Fruit fly (Drosophila melanogaster) whole organism, embryonic: ENCODE measurements around the gene CG14965.

ENCODE experiments used
- Abd-B ChIP-seq: fragments of 200-800 bp; sonication (Bioruptor generic); optimal IDR thresholded peaks from 2 replicates; lab custom pipeline; 2018; ENCODE audit warnings: missing biosample characterization, mild to moderate bottlenecking, missing genetic modification characterization, moderate library complexity
- Asciz ChIP-seq: fragments of 200-800 bp; sonication (Bioruptor generic); optimal IDR thresholded peaks from 2 replicates; lab custom pipeline; 2017; ENCODE audit warnings: missing biosample characterization, mild to moderate bottlenecking, missing genetic modification characterization, missing genetic modification reagents
- CG10147 ChIP-seq: fragments of 200-800 bp; sonication (Bioruptor generic); optimal IDR thresholded peaks from 2 replicates; lab custom pipeline; 2019; ENCODE audit warnings: missing biosample characterization, mild to moderate bottlenecking, missing genetic modification characterization, moderate library complexity
- CG10274 ChIP-seq: fragments of 200-800 bp; sonication (Bioruptor generic); optimal IDR thresholded peaks from 3 replicates; lab custom pipeline; 2017; ENCODE audit warnings: missing biosample characterization, mild to moderate bottlenecking, missing genetic modification characterization
- CG10654 ChIP-seq: fragments of 200-800 bp; sonication (Bioruptor generic); optimal IDR thresholded peaks from 2 replicates; lab custom pipeline; 2016; ENCODE audit warnings: missing biosample characterization, missing genetic modification characterization
- CG10979 ChIP-seq: fragments of 200-800 bp; sonication (Bioruptor generic); optimal IDR thresholded peaks from 2 replicates; lab custom pipeline; 2018; ENCODE audit warnings: missing biosample characterization, mild to moderate bottlenecking, missing genetic modification characterization, moderate library complexity
- CG11504 ChIP-seq: fragments of 200-800 bp; sonication (Bioruptor generic); optimal IDR thresholded peaks from 3 replicates; lab custom pipeline; 2019; ENCODE audit warnings: missing biosample characterization, mild to moderate bottlenecking, missing genetic modification characterization, moderate library complexity
- CG12769 ChIP-seq: fragments of 200-800 bp; sonication (Bioruptor generic); optimal IDR thresholded peaks from 2 replicates; lab custom pipeline; 2019; ENCODE audit warnings: missing biosample characterization, mild to moderate bottlenecking, missing genetic modification characterization, moderate library complexity
- CG13287 ChIP-seq: fragments of 200-800 bp; sonication (Bioruptor generic); IDR thresholded peaks from 2 replicates; pipeline ENCODE4 v1.3.6; 2022; ENCODE audit warnings: missing biosample characterization, missing genetic modification characterization; ENCODE audit not compliant: partially characterized antibody
- CG14050 ChIP-seq: fragments of 200-800 bp; sonication (Bioruptor generic); IDR thresholded peaks from 3 replicates; pipeline ENCODE4 v1.3.6; 2022; ENCODE audit warnings: missing biosample characterization, missing genetic modification characterization
- CG15479 ChIP-seq: fragments of 200-800 bp; sonication (Bioruptor generic); optimal IDR thresholded peaks from 3 replicates; lab custom pipeline; 2019; ENCODE audit warnings: missing biosample characterization, mild to moderate bottlenecking, missing genetic modification characterization, moderate library complexity
- CG1602 ChIP-seq: fragments of 200-800 bp; sonication (Bioruptor generic); optimal IDR thresholded peaks from 3 replicates; lab custom pipeline; 2016; ENCODE audit warnings: missing biosample characterization, missing genetic modification characterization
- CG16863 ChIP-seq: fragments of 200-800 bp; sonication (Bioruptor generic); optimal IDR thresholded peaks from 3 replicates; lab custom pipeline; 2016; ENCODE audit warnings: missing biosample characterization, missing genetic modification characterization
- CG18619 ChIP-seq: fragments of 200-800 bp; sonication (Bioruptor generic); optimal IDR thresholded peaks from 3 replicates; lab custom pipeline; 2017; ENCODE audit warnings: missing biosample characterization, mild to moderate bottlenecking, missing genetic modification characterization
- CG3163 ChIP-seq: fragments of 200-800 bp; sonication (Bioruptor generic); optimal IDR thresholded peaks from 3 replicates; lab custom pipeline; 2016; ENCODE audit warnings: missing biosample characterization, missing genetic modification characterization
- CG34422 ChIP-seq: fragments of 200-800 bp; sonication (Bioruptor generic); IDR thresholded peaks from 3 replicates; pipeline ENCODE4 v1.3.6; 2022; ENCODE audit warnings: missing biosample characterization, missing genetic modification characterization
- CG5245 ChIP-seq: fragments of 200-800 bp; sonication (Bioruptor generic); optimal IDR thresholded peaks from 3 replicates; lab custom pipeline; 2016; ENCODE audit warnings: missing biosample characterization, missing genetic modification characterization
- CG6854 ChIP-seq: fragments of 200-800 bp; sonication (Bioruptor generic); optimal IDR thresholded peaks from 3 replicates; lab custom pipeline; 2017; ENCODE audit warnings: missing biosample characterization, mild to moderate bottlenecking, missing genetic modification characterization
- CG7745 ChIP-seq: fragments of 200-800 bp; sonication (Bioruptor generic); optimal IDR thresholded peaks from 2 replicates; lab custom pipeline; 2018; ENCODE audit warnings: missing biosample characterization, mild to moderate bottlenecking, missing genetic modification characterization, moderate library complexity
- CG8388 ChIP-seq: fragments of 200-800 bp; sonication (Bioruptor generic); optimal IDR thresholded peaks from 2 replicates; lab custom pipeline; 2019; ENCODE audit warnings: missing biosample characterization, mild to moderate bottlenecking, missing genetic modification characterization, moderate library complexity
- CG9817 ChIP-seq: fragments of 200-800 bp; sonication (Bioruptor generic); optimal IDR thresholded peaks from 2 replicates; lab custom pipeline; 2018; ENCODE audit warnings: missing biosample characterization, mild to moderate bottlenecking, missing genetic modification characterization, moderate library complexity
- CHES-1-like ChIP-seq: fragments of 200-800 bp; sonication (Bioruptor generic); optimal IDR thresholded peaks from 2 replicates; lab custom pipeline; 2016; ENCODE audit warnings: missing biosample characterization, missing genetic modification characterization
- CrebB ChIP-seq: fragments of 200-800 bp; sonication (Bioruptor generic); optimal IDR thresholded peaks from 3 replicates; lab custom pipeline; 2018; ENCODE audit warnings: missing biosample characterization, mild to moderate bottlenecking, missing genetic modification characterization
- Deaf1 ChIP-seq: fragments of 200-800 bp; optimal IDR thresholded peaks from 3 replicates; lab custom pipeline; 2019; ENCODE audit warnings: missing biosample characterization, mild to moderate bottlenecking, missing genetic modification characterization, moderate library complexity
- Dll ChIP-seq: fragments of 200-800 bp; sonication (Bioruptor generic); IDR thresholded peaks from 4 replicates; pipeline ENCODE4 v1.3.6; 2022; ENCODE audit warnings: missing biosample characterization, missing genetic modification characterization; ENCODE audit not compliant: partially characterized antibody
- ERR ChIP-seq: fragments of 200-800 bp; sonication (Bioruptor generic); optimal IDR thresholded peaks from 2 replicates; lab custom pipeline; 2016; ENCODE audit warnings: missing biosample characterization, missing genetic modification characterization
- Fer1 ChIP-seq: fragments of 200-800 bp; sonication (Bioruptor generic); optimal IDR thresholded peaks from 2 replicates; lab custom pipeline; 2017; ENCODE audit warnings: missing biosample characterization, mild to moderate bottlenecking, missing genetic modification characterization
- Lhr ChIP-seq: fragments of 200-800 bp; sonication (Bioruptor generic); optimal IDR thresholded peaks from 3 replicates; lab custom pipeline; 2017; ENCODE audit warnings: mild to moderate bottlenecking, missing biosample characterization, missing genetic modification reagents, missing genetic modification characterization
- Myb ChIP-seq: fragments of 200-800 bp; sonication (Bioruptor generic); optimal IDR thresholded peaks from 2 replicates; lab custom pipeline; 2016; ENCODE audit warnings: missing biosample characterization, missing genetic modification characterization
- NC2α ChIP-seq: fragments of 200-800 bp; sonication (Bioruptor generic); optimal IDR thresholded peaks from 2 replicates; lab custom pipeline; 2016; ENCODE audit warnings: missing biosample characterization, missing genetic modification characterization
- NK7.1 ChIP-seq: fragments of 200-800 bp; sonication (Bioruptor generic); optimal IDR thresholded peaks from 3 replicates; lab custom pipeline; 2016; ENCODE audit warnings: missing biosample characterization, missing genetic modification characterization
- Poxn ChIP-seq: fragments of 200-800 bp; sonication (Bioruptor generic); IDR thresholded peaks from 2 replicates; pipeline ENCODE4 v1.3.6; 2022; ENCODE audit warnings: missing biosample characterization, missing genetic modification characterization
- Sox100B ChIP-seq: fragments of 200-800 bp; sonication (Bioruptor generic); optimal IDR thresholded peaks from 3 replicates; lab custom pipeline; 2018; ENCODE audit warnings: missing biosample characterization, mild to moderate bottlenecking, missing genetic modification characterization
- Sry-β ChIP-seq: fragments of 200-800 bp; sonication (Bioruptor generic); optimal IDR thresholded peaks from 2 replicates; lab custom pipeline; 2018; ENCODE audit warnings: missing biosample characterization, mild to moderate bottlenecking, missing genetic modification characterization, moderate library complexity
- TFAM ChIP-seq: fragments of 200-800 bp; sonication (Bioruptor generic); optimal IDR thresholded peaks from 2 replicates; lab custom pipeline; 2017; ENCODE audit warnings: missing biosample characterization, missing genetic modification characterization, inconsistent platforms
- ase ChIP-seq: fragments of 200-800 bp; sonication (Bioruptor generic); IDR thresholded peaks from 3 replicates; pipeline ENCODE4 v1.3.6; 2022; ENCODE audit warnings: missing biosample characterization, missing genetic modification characterization
- cato ChIP-seq: fragments of 200-800 bp; sonication (Bioruptor generic); optimal IDR thresholded peaks from 2 replicates; lab custom pipeline; 2016; ENCODE audit warnings: missing biosample characterization, missing genetic modification characterization, borderline replicate concordance
- chinmo ChIP-seq: fragments of 200-800 bp; sonication (Bioruptor generic); IDR thresholded peaks from 4 replicates; pipeline ENCODE4 v1.3.6; 2022; ENCODE audit warnings: missing biosample characterization, missing genetic modification characterization; ENCODE audit not compliant: partially characterized antibody
- ftz-f1 ChIP-seq: fragments of 200-800 bp; sonication (Bioruptor generic); optimal IDR thresholded peaks from 2 replicates; lab custom pipeline; 2016; ENCODE audit warnings: missing biosample characterization, missing genetic modification characterization
- gsb ChIP-seq: fragments of 200-800 bp; sonication (Bioruptor generic); IDR thresholded peaks from 2 replicates; pipeline ENCODE4 v1.3.6; 2022; ENCODE audit warnings: missing biosample characterization, missing genetic modification characterization
- hth ChIP-seq: fragments of >200 bp; optimal IDR thresholded peaks from 2 replicates; lab custom pipeline; 2017; ENCODE audit warnings: inconsistent platforms
- insv ChIP-seq, 2 experiments: fragments of 200-800 bp; sonication (Bioruptor generic); optimal IDR thresholded peaks; 3 replicates each; lab custom pipeline; 2016 to 2018; ENCODE audit warnings: missing biosample characterization in 2 of 2, missing genetic modification characterization in 2 of 2
- lola ChIP-seq, 3 experiments: fragments of >200 bp in 2 of 3; fragments of 200-800 bp in 1 of 3; sonication (Bioruptor generic) in 1 of 3; optimal IDR thresholded peaks; 2 replicates each; lab custom pipeline; 2017 to 2019; ENCODE audit warnings: missing biosample characterization in 3 of 3, missing genetic modification characterization in 3 of 3, mild to moderate bottlenecking in 1 of 3, moderate library complexity in 1 of 3
- pita ChIP-seq: fragments of 200-800 bp; sonication (Bioruptor generic); optimal IDR thresholded peaks from 2 replicates; lab custom pipeline; 2017; ENCODE audit warnings: missing biosample characterization, mild to moderate bottlenecking, missing genetic modification characterization
- schlank ChIP-seq: fragments of 200-800 bp; sonication (Bioruptor generic); optimal IDR thresholded peaks from 2 replicates; lab custom pipeline; 2018; ENCODE audit warnings: missing biosample characterization, mild to moderate bottlenecking, missing genetic modification characterization
- sd ChIP-seq: fragments of 200-800 bp; sonication (Bioruptor generic); optimal IDR thresholded peaks from 3 replicates; lab custom pipeline; 2018; ENCODE audit warnings: missing biosample characterization, mild to moderate bottlenecking, missing genetic modification characterization, moderate library complexity
- sim ChIP-seq: fragments of 200-800 bp; sonication (Bioruptor generic); IDR thresholded peaks from 2 replicates; pipeline ENCODE4 v1.3.6; 2022; ENCODE audit warnings: missing biosample characterization, missing genetic modification characterization
- sqz ChIP-seq: fragments of 200-800 bp; sonication (Bioruptor generic); optimal IDR thresholded peaks from 3 replicates; lab custom pipeline; 2018; ENCODE audit warnings: missing biosample characterization, mild to moderate bottlenecking, missing genetic modification characterization
- tgo ChIP-seq: fragments of 200-800 bp; sonication (Bioruptor generic); IDR thresholded peaks from 3 replicates; pipeline ENCODE4 v1.3.6; 2022; ENCODE audit warnings: missing biosample characterization, missing genetic modification characterization
- trh ChIP-seq: fragments of 200-800 bp; sonication (Bioruptor generic); optimal IDR thresholded peaks from 2 replicates; lab custom pipeline; 2016; ENCODE audit warnings: missing biosample characterization, missing genetic modification characterization

Gene CG14965

dm6 chr3L:3143383-3143962 is 48.8 kb downstream of the CG14965 start, which contains the start of the genes CG11537 and Alg2 (continued):
- TF ChIP-seq Dll (GFP tag; lab: Robert Waterston, UW): no peak
- no peak for TF ChIP-seq ERR (GFP tag; lab: Kevin White, UChicago)
- no peak for TF ChIP-seq sd (tag; lab: Kevin White, UChicago)
- no peak for TF ChIP-seq trh (GFP tag; lab: Kevin White, UChicago)
- no peak for TF ChIP-seq ftz-f1 (GFP tag; lab: Kevin White, UChicago)
- TF ChIP-seq schlank (tag; lab: Kevin White, UChicago): no peak
- no peak for TF ChIP-seq CHES-1-like (GFP tag; lab: Kevin White, UChicago)
- no peak for TF ChIP-seq gsb (GFP tag; lab: Robert Waterston, UW)
- no peak for TF ChIP-seq CG13287 (GFP tag; lab: Robert Waterston, UW)
- no peak for TF ChIP-seq CG6854 (GFP tag; lab: Kevin White, UChicago)
- TF ChIP-seq CG5245 (GFP tag; lab: Kevin White, UChicago): no peak
- TF ChIP-seq Sry-β (GFP tag; lab: Kevin White, UChicago): no peak
- TF ChIP-seq Fer1 (GFP tag; lab: Kevin White, UChicago): no peak
- peak; percentile 17 for TF ChIP-seq CG8388
- peak; percentile 13 for TF ChIP-seq CG10979 (tag; lab: Kevin White, UChicago)
- no peak for TF ChIP-seq CrebB (tag; lab: Kevin White, UChicago)
- TF ChIP-seq CG14050 (GFP tag; lab: Robert Waterston, UW): no peak
- no peak for TF ChIP-seq CG18619 (GFP tag; lab: Kevin White, UChicago)
- peak; percentile 52 for TF ChIP-seq Deaf1 (tag; lab: Kevin White, UChicago)
- no peak for TF ChIP-seq CG7745 (tag; lab: Kevin White, UChicago)
- TF ChIP-seq CG1602 (GFP tag; lab: Kevin White, UChicago): peak; percentile 7
- TF ChIP-seq sim (GFP tag; lab: Robert Waterston, UW): no peak
- TF ChIP-seq cato (GFP tag; lab: Kevin White, UChicago): no peak
- no peak for TF ChIP-seq TFAM
- no peak for TF ChIP-seq sqz (GFP tag; lab: Kevin White, UChicago)
- TF ChIP-seq Asciz (GFP tag; lab: Kevin White, UChicago): no peak
- TF ChIP-seq Sox100B (GFP tag; lab: Kevin White, UChicago): no peak
- TF ChIP-seq CG10147 (GFP tag; lab: Kevin White, UChicago): no peak
- TF ChIP-seq tgo (GFP tag; lab: Robert Waterston, UW): no peak
- TF ChIP-seq CG12769: no peak
- TF ChIP-seq CG10274: no peak
- TF ChIP-seq hth (lab: Kevin White, UChicago): no peak
- TF ChIP-seq CG11504: peak; percentile 70
- TF ChIP-seq chinmo (GFP tag; lab: Robert Waterston, UW): no peak
- no peak for TF ChIP-seq NK7.1 (GFP tag; lab: Kevin White, UChicago)
- no peak for TF ChIP-seq Poxn (GFP tag; lab: Robert Waterston, UW)
- no peak for TF ChIP-seq CG3163 (GFP tag; lab: Kevin White, UChicago)
- peak in 1 of 2 experiments; percentile 6 for TF ChIP-seq insv (GFP tag; optimal IDR thresholded peaks at IDR 0.05; lab: Kevin White, UChicago)
- TF ChIP-seq ase: no peak
- TF ChIP-seq Lhr (GFP tag; lab: Kevin White, UChicago): no peak
- TF ChIP-seq lola (GFP tag; optimal IDR thresholded peaks at IDR 0.05; lab: Kevin White, UChicago): no peak
- TF ChIP-seq CG9817 (tag; lab: Kevin White, UChicago): no peak
- no peak for TF ChIP-seq CG16863 (GFP tag; lab: Kevin White, UChicago)
- no peak for TF ChIP-seq NC2α (GFP tag; lab: Kevin White, UChicago)
- no peak for TF ChIP-seq CG10654 (GFP tag; lab: Kevin White, UChicago)
- 0 out of 3 replicates have a peak, but pooled peaks have one; percentile 39 for TF ChIP-seq CG34422 (GFP tag; lab: Robert Waterston, UW)
- no peak for TF ChIP-seq pita
- TF ChIP-seq Myb (GFP tag; lab: Kevin White, UChicago): no peak
- TF ChIP-seq CG15479 (GFP tag; lab: Kevin White, UChicago): no peak
- no peak for TF ChIP-seq Abd-B (GFP tag; lab: Kevin White, UChicago)
